Worm (Caenorhabditis elegans): ENCODE results near the gene trcs-2.

Gene trcs-2

ce11 chrII:8742006-8742847, 20.0 kb downstream of the trcs-2 start (continued):
- no peak for TF ChIP-seq ceh-90 (tag; optimal IDR thresholded peaks at IDR 0.05)
- no peak for TF ChIP-seq ceh-88 (GFP tag; IDR thresholded peaks at IDR 0.05)
- no peak for TF ChIP-seq unc-86 (tag; optimal IDR thresholded peaks at IDR 0.05)
- TF ChIP-seq unc-30 (tag; optimal IDR thresholded peaks at IDR 0.05): no peak
- no peak for TF ChIP-seq lin-39 (tag; optimal IDR thresholded peaks at IDR 0.05)
- no peak for TF ChIP-seq C04F5.9 (tag; optimal IDR thresholded peaks at IDR 0.05)
- TF ChIP-seq dpl-1 (GFP tag; optimal IDR thresholded peaks at IDR 0.05): peak in 2 of 3 experiments; percentile 19 to 31
- TF ChIP-seq swsn-7 (tag; optimal IDR thresholded peaks at IDR 0.05): peak; percentile 16
- peak in 5 of 6 experiments; percentile 29 to 97 (median 64) for TF ChIP-seq elt-3 (tag; optimal IDR thresholded peaks at IDR 0.05)
- TF ChIP-seq ceh-82 (tag; optimal IDR thresholded peaks at IDR 0.05): no peak
- peak; percentile 6 for TF ChIP-seq vab-15 (tag; optimal IDR thresholded peaks at IDR 0.05)
- peak; percentile 51 to 82 for TF ChIP-seq lsy-2 (tag; optimal IDR thresholded peaks at IDR 0.05)
- peak; percentile 79 for TF ChIP-seq nhr-47 (tag; optimal IDR thresholded peaks at IDR 0.05)
- TF ChIP-seq mdl-1 (tag; optimal IDR thresholded peaks at IDR 0.05): peak in 1 of 2 experiments; percentile 97
- TF ChIP-seq dsc-1 (tag; optimal IDR thresholded peaks at IDR 0.05): no peak
- TF ChIP-seq ama-1 (optimal IDR thresholded peaks at IDR 0.05): no peak
- TF ChIP-seq snpc-4 (tag; optimal IDR thresholded peaks at IDR 0.05): no peak
- TF ChIP-seq Y116A8C.19 (tag; optimal IDR thresholded peaks at IDR 0.05; ENCODE audit: borderline replicate concordance): no peak
- peak; percentile 70 for TF ChIP-seq nhr-11 (tag; optimal IDR thresholded peaks at IDR 0.05)
- no peak for TF ChIP-seq zip-4 (GFP tag; optimal IDR thresholded peaks at IDR 0.05)
- TF ChIP-seq fos-1 (tag; optimal IDR thresholded peaks at IDR 0.05): no peak
- TF ChIP-seq unc-130 (tag; optimal IDR thresholded peaks at IDR 0.05): peak; percentile 81
- TF ChIP-seq zag-1 (tag; optimal IDR thresholded peaks at IDR 0.05): no peak
- peak; percentile 58 for TF ChIP-seq xbp-1 (tag; optimal IDR thresholded peaks at IDR 0.05)
- TF ChIP-seq C34B4.2 (tag; optimal IDR thresholded peaks at IDR 0.05): no peak
- no peak for TF ChIP-seq irx-1 (tag; optimal IDR thresholded peaks at IDR 0.05)
- peak in 1 of 2 experiments; percentile 81 for TF ChIP-seq lin-35 (GFP tag; optimal IDR thresholded peaks at IDR 0.05)
- no peak for TF ChIP-seq egl-13 (tag; optimal IDR thresholded peaks at IDR 0.05)
- no peak for TF ChIP-seq aly-2 (tag; optimal IDR thresholded peaks at IDR 0.05)
- TF ChIP-seq egl-27 (tag; optimal IDR thresholded peaks at IDR 0.05): no peak
- no peak for TF ChIP-seq ztf-11 (tag; optimal IDR thresholded peaks at IDR 0.05)
- TF ChIP-seq tlp-1 (tag; optimal IDR thresholded peaks at IDR 0.05): no peak
- no peak for TF ChIP-seq pax-3 (tag; optimal IDR thresholded peaks at IDR 0.05)
- peak; percentile 79 for TF ChIP-seq mep-1 (tag; optimal IDR thresholded peaks at IDR 0.05)
- no peak for TF ChIP-seq hlh-17 (GFP tag; optimal IDR thresholded peaks at IDR 0.05; ENCODE audit: borderline replicate concordance)
- TF ChIP-seq nhr-90 (tag; optimal IDR thresholded peaks at IDR 0.05; ENCODE audit: poor library complexity): peak; percentile 94
- TF ChIP-seq nhr-85 (tag): peak; percentile 100
- TF ChIP-seq unc-62 (GFP tag; optimal IDR thresholded peaks at IDR 0.05): no peak
- TF ChIP-seq skn-1 (tag; optimal IDR thresholded peaks at IDR 0.05): peak; percentile 53
- TF ChIP-seq unc-98 (GFP tag; IDR thresholded peaks at IDR 0.05): no peak
- no peak for TF ChIP-seq aha-1 (tag; optimal IDR thresholded peaks at IDR 0.05)
- no peak for TF ChIP-seq fkh-10 (GFP tag; optimal IDR thresholded peaks at IDR 0.05)
- TF ChIP-seq mef-2 (tag; optimal IDR thresholded peaks at IDR 0.05): no peak
- no peak for TF ChIP-seq nhr-84 (tag; optimal IDR thresholded peaks at IDR 0.05)
- TF ChIP-seq ces-1 (GFP tag; optimal IDR thresholded peaks at IDR 0.05): no peak
- no peak for TF ChIP-seq sptf-1 (tag; optimal IDR thresholded peaks at IDR 0.05)
- peak; percentile 87 for TF ChIP-seq nhr-19 (GFP tag; conservative IDR thresholded peaks at IDR 0.05)
- TF ChIP-seq nhr-76 (tag; optimal IDR thresholded peaks at IDR 0.05): no peak
- TF ChIP-seq nhr-71 (tag; optimal IDR thresholded peaks at IDR 0.05): peak; percentile 94
- peak; percentile 91 for TF ChIP-seq blmp-1 (tag; optimal IDR thresholded peaks at IDR 0.05)
- no peak for TF ChIP-seq ceh-63 (GFP tag; optimal IDR thresholded peaks at IDR 0.05)
- no peak for TF ChIP-seq alr-1 (tag; optimal IDR thresholded peaks at IDR 0.05; ENCODE audit: borderline replicate concordance)
